Fruit fly (Drosophila melanogaster): ENCODE data around the gene Spn27A.

dm6 chr2L:6692048-6692447 is 18.9 kb upstream of the Spn27A start:
- TF ChIP-seq usp (GFP tag; optimal IDR thresholded peaks at IDR 0.05) (no peak), HLH106 (tag; optimal IDR thresholded peaks at IDR 0.05) (no peak), fru (GFP tag; optimal IDR thresholded peaks at IDR 0.05) (no peak), psq (GFP tag; optimal IDR thresholded peaks at IDR 0.05) (no peak), sage (GFP tag; optimal IDR thresholded peaks at IDR 0.05) (no peak), lola (GFP tag; optimal IDR thresholded peaks at IDR 0.05) (no peak), Hnf4 (GFP tag; optimal IDR thresholded peaks at IDR 0.05) (no peak), ey (GFP tag; optimal IDR thresholded peaks at IDR 0.05) (no peak)
